Fruit fly (Drosophila melanogaster) ovary, adult (tissue): ENCODE results near the gene Taf4.
A peak's percentile ranks its signal among the peaks of the same experiment; 100 is the strongest.

Experiments used
- CG17801 ChIP-seq: fragments of 200-800 bp; optimal IDR thresholded peaks from 2 replicates; lab custom pipeline; 2019; ENCODE audit warnings: missing biosample characterization, mild to moderate bottlenecking, missing genetic modification characterization, moderate library complexity; ENCODE audit not compliant: partially characterized antibody

Gene Taf4

DNA sequence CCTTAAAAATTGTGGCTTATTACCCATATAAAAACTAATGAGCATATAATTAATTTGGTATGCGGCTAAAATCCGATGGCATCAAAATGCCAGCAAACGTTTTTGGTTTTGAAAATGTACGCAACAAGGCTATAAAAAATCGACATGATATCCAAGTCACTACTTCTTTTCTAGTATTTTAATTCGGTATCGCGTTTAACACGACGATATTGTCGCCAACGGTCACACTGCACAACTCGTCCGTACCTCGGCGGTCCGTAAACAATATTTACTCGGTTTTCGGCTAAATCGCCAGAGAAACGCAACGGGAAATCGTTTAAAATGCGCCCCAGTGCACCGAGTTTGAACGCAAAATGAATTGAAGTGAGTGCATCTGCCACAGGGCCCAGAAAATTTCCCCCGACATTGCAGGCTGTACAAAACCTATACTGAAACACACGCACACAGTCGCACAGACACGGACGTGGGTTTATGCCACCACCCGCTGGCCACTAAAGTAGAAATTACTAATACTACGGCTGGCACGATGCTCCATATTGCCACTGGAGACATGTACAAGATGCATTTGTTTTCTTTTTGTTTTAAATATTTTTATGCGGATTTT lies at the start of gene Taf4:
Taf4 (plus strand) TSS at position 210 of the 604 bp plus-strand sequence.
- TF ChIP-seq CG17801 (GFP tag; lab: Kevin White, UChicago), result no peak

DNA sequence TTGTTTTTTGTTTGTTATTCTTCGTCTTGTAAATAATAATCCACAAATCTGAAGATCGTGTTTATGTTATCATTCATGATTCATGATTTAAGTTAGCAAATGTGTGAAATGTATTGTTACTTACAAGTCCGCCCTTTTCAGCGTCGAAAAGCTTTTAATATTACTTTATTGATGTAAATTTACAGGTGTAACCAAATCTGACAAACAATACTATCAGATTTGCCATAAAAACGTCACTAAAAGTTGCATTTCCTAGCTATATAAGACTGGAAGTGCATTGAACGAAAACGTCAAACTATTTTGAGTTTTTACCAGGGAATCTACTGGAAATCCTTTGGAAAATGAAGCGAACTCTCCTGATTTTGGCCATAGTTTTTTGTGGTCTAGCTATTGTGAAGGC lies 30.8 kb upstream of the Taf4 start, which contains the start of gene CG33258:
CG33258 (plus strand) TSS at position 301 of the 400 bp plus-strand sequence.
- TF ChIP-seq CG17801 (GFP tag; lab: Kevin White, UChicago), result no peak

DNA sequence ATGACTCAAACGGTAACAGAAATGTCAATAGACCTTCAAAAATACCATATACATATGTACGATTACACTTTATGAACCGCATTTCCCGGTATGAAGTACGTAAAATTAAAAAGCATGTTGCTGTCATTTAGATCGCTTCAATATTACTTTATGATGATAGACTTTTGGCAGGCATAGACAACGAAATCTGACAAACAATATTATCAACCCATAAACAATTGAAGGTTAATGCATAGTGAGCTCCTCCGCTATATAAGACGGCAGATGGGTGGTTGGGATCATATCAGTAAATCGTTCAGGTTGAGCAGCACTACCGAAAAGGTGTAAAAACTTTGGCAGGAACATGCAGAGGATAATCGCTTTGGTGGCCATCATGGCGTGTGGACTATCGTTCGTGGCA lies 29.3 kb upstream of the Taf4 start, which contains the start of gene CG13075:
CG13075 (plus strand) TSS at position 301 of the 400 bp plus-strand sequence.
- no peak for TF ChIP-seq CG17801 (GFP tag; lab: Kevin White, UChicago)

DNA sequence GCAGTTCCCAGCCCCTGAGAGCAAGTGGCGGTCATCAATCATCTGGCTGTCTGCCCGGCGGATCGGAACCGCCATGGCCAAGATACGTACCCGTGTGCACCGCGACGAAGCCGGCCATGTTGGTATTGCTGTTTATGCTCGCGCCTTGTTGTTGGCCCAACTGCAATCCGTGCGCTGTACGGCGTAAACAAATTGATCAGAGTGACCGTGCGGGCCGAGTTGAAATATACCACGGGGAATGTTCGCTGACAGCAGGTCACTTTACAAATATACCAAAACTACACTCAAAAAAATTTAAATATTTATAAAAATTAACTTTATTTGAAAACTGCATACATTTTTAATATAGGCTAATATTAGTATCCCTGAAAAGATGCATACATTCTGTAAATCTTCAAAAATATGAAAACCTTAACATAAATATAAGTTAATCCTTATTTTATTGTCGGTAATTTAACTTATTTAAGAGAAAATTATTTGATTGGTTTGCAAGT lies 25.6 kb upstream of the Taf4 start, which contains the start of gene Tasp1:
Tasp1 (minus strand) TSS at position 203 of the 494 bp plus-strand sequence.
- TF ChIP-seq CG17801 (GFP tag; lab: Kevin White, UChicago), result peak; percentile 57

DNA sequence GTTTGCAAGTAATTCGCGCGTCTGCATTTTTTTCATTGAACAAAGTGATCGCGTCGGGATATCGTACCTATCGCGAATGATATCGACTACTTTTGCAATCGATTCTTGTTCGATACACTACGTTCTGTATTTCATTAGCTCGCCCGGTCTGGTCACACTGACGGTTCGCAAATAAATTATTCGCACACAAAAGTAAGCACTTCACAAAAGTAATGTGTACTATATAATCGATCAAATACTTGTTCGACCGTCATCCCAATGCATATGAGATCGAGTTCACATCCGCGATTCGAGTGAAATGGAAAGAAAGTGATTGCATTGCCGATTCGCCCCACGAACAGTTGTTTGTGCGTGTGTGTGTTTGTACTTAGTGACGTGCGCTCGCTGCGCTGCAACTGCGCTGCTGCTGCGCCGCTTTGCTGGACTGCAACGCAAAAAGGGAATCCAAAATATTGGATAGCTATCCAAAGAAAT lies 22.6 kb upstream of the Taf4 start, which contains the start of the genes CG5235 and ClC-c:
CG5235 (minus strand) TSS at position 63 of the 474 bp plus-strand sequence.
ClC-c (plus strand) TSS at position 125 of the 474 bp plus-strand sequence.
- TF ChIP-seq CG17801 (GFP tag; lab: Kevin White, UChicago), result peak; percentile 28

DNA sequence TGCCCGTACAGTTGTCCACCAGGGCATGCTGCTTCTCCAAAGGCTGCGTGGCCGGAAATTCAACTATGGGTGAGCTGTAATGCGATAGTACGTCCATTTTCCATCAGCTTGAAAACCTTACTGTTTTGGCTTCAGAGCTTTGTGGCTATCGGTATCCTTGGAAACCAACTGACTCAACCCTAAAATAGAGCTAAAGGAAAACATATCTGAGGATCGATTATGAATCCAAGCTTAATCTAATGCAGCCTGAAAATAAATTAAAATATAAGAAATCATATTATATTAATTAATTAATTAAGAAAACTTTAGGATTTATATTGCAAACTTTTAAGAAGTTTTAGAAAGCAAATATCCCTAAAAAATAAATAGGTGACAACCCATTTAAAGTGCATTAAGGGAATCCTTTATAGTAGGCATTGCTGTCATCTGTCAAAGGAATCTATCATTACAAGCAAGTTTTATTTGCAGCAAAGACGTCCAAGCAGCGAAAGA lies 15.6 kb upstream of the Taf4 start, which contains the start of the genes CG13074 and ATPsynbetaL:
CG13074 (minus strand) TSS at position 101 of the 492 bp plus-strand sequence.
ATPsynbetaL (plus strand) TSS at position 442 of the 492 bp plus-strand sequence.
- no peak for TF ChIP-seq CG17801 (GFP tag; lab: Kevin White, UChicago)

DNA sequence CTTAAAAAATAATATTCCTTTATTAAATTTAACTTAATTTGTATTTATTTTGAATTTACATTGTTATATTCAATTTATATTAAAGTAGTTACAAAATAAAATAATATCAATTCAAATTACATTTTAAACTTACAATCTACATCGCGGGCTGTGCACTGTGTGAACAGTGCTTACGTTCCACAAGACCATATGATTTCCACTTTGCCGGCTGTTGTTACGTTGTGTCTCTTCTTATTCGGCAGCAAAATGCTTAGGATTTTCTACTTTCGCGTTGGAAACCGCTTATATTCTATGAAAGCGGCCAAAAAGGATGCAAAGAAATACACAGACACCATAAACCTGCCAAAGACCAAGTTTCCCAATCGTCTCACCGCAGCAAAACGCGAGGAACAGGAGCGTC lies 13.0 kb upstream of the Taf4 start, which contains the start of gene IleRS-m:
IleRS-m (plus strand) TSS at position 222 of the 400 bp plus-strand sequence.
- no peak for TF ChIP-seq CG17801 (GFP tag; lab: Kevin White, UChicago)

DNA sequence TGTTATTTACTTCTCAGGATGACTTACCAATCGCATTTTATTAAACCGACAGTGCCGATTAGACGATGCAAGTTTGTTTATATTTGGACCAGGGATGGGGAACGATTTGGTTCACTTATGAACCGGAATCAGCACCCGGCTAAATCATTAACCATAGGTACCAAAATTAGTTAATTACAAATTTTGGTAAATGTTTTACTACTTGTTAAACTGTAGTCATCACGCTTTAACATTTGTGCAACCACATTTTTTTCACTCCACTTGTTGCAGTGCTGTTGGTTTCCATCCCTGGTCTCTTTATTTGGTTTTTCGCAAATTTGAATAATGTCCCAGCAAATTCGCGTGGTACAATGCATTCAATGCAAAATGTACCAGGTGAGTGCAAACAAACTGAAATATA lies 7.5 kb upstream of the Taf4 start, which contains the start of the genes IntS9 and CG43295:
IntS9 (minus strand) TSS at position 100 of the 400 bp plus-strand sequence.
CG43295 (plus strand) TSS at position 325 of the 400 bp plus-strand sequence.
- TF ChIP-seq CG17801 (GFP tag; lab: Kevin White, UChicago), result peak; percentile 73

DNA sequence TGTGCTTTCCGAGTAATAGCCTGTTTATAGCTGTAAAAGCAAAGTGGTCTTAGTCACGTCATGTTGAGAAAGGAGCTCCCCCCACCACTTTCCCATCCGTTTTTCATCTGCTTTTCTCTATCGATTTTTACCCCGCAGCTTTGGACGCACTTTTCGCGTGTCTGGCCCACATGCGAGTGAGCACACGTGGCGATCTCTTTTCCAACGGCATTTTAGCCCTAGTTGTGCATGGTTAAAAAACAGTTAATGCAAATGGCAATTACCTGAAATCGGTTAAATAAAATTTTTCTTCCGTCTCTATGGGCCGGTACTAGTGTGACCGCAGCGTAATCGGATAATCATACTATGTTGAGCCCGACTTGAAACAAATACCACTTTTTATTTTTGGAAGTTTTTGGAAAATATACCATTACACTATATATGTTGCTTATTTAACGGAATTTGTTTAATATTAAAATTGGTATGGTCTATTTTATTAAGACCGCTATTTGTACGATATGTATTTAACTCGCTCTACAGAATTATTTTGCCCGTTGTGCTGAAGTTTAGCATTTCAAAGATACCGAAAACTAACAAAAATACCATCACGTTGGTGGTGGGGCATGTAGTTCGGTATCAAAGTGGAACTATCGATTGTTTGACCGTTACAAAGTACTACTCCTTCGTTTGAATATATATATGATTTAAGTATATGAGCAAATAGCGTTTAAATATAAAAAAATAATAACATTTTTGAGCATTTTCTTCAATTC lies 767 bp upstream of the Taf4 start, which contains the start of gene Zn72D:
Zn72D (minus strand) TSS at position 558 of the 752 bp plus-strand sequence.
- peak; percentile 69 for TF ChIP-seq CG17801 (GFP tag; lab: Kevin White, UChicago)

DNA sequence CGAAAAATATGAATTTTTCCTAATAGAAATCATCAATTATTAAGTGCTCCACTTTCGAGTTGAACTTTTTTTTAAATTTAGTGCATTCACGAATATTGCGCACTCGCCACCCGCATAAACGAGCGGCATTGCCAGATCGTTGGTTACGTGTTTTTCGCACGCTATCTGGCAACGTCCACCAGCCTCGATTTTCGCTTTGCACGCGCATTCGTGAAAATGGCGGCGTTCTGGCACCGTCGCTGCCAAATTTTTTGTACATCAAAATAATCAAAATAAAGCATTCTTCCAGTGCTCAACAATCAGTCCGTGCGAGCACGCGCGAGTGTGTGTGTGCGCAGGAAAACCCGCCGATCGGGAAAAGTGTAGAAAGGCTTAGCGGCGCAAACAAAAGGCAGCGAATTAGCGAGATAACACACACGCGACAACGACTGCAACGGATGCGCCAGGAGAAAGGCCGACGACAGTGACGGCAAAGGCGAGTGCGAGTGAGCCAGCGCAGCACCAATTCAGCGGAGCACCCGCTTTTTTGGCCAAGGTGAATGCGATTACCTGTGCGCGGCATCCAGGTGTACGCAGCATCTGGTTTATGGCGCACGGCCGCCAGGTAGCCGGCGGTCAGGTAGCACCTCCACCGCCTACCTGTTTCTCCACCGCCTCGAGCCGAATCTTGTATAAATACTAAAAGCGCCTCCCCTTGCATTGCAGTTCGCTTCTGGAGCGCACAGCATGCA lies 760 bp downstream of the Taf4 start:
- TF ChIP-seq CG17801 (GFP tag; lab: Kevin White, UChicago), result peak; percentile 84

DNA sequence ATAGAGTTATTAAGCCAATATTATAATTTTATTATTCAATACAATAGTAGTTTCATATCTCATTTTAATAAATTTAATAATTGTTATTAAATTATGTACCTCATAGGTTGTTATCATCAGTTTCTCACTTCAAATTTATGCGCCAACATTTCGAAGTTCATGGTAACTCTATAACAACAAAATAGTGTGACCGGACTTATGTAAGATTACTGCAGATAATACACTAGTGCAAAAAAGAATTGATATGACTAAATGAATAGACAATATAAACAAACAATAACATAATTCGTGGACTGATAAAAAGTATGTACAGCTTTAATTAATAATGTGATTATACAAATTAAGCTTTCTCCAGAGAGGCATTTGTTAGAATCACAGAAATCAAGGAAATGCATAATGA lies 8.8 kb downstream of the Taf4 start, which contains the start of gene Strump:
Strump (plus strand) TSS at position 212 of the 400 bp plus-strand sequence.
- TF ChIP-seq CG17801 (GFP tag; lab: Kevin White, UChicago), result peak; percentile 8

DNA sequence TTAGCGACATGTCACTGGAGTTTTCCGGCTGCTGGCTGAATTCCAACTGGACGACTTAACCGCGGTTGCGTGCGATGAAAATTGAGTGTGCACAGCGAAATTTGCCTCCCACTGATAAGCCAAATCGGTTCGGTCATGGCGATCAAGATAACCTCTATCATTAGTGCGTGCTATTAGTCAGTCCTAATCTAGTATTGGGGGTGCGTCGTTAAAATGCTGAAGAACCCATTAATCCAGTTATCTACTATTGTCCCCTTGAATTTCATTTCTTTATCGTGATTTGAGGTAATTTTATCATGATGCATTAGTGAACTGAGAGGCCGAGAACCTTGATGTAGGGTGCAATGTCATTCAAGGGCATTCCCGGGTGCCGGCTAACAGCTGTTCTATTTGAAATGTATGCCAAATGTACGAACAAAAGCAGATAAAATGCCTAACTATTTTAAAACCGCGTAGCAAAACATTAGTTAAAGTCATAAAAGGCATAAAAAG lies 15.5 kb downstream of the Taf4 start, which contains the start of gene Pgm1:
Pgm1 (minus strand) TSS at position 51 of the 492 bp plus-strand sequence.
- peak; percentile 89 for TF ChIP-seq CG17801 (GFP tag; lab: Kevin White, UChicago)

DNA sequence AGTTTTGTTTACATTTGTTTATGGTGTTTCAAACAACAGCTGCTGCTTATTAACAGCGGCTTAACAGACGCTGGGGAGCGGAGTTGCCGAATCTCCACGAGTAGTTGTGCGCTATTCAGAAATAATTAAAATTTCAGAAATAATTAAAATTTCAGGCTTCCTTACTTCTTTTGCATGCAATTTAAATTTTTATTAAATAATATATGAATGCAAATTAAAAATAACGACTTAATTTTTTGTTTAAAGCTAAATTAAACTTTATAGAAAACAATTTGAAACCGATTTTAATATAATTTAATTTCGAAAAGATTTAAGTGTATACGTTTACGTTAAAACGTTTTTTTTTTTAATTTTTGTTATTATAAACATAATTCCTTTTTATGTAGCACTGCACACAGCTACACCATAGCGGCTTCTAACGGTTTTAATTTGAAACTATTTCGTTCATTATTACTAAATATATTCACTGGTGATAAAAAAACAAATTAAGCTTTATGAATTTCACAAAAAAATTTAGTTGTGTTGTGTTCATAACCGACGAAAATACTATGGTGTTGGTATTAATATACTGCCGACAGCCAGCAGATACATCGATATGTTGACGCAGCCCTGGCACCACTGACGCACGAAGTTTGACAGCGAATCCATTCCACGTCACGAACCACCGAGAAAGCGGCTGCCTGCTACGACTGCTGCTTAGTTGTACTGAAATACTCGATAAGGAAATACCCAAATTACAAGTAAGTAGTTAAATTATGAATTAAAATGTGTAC lies 16.1 kb downstream of the Taf4 start, which contains the start of gene SsRbeta:
SsRbeta (plus strand) TSS at position 645 of the 773 bp plus-strand sequence.
- no peak for TF ChIP-seq CG17801 (GFP tag; lab: Kevin White, UChicago)
